Fruit fly (Drosophila melanogaster): ENCODE data around the gene CG14331.

CG14331 gene

DNA sequence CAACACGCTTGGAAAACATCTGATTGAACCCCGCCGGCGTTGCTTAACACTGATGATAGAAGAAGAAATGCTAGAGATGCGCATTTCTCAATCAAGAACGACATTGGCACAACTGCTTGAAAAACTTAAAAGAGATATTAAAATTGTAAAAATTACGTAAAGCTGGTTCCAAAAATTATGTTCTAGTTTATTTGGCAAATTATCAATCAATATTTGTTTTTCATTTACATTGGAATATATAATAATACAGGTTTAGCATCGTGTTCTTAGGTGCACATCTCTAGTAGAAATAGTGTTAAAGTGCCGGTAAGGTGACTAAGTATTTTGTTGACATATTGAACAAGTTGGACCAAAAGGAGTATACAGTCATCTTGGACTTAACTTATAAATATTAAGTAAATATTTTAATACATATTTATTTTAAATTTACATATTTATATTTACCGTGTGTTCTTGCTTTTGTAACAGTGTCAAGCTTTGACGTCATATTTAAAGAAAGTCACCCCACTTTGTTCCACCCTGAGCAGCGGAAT is 49.1 kb downstream of the CG14331 start, which contains the start of the genes Brf and sds22 (continued):
- TF ChIP-seq svp (GFP tag) (peak; percentile 97), OdsH (GFP tag; optimal IDR thresholded peaks at IDR 0.05) (peak; percentile 97), Blimp-1 (GFP tag; optimal IDR thresholded peaks at IDR 0.05) (peak; percentile 85), acj6 (GFP tag; optimal IDR thresholded peaks at IDR 0.05) (peak; percentile 96), Eip78C (GFP tag) (peak; percentile 97), Sox15 (GFP tag; optimal IDR thresholded peaks at IDR 0.05) (peak; percentile 94), CG1621 (tag; optimal IDR thresholded peaks at IDR 0.05) (peak; percentile 87), Ets96B (tag; optimal IDR thresholded peaks at IDR 0.05) (peak; percentile 92), CG4318 (GFP tag; optimal IDR thresholded peaks at IDR 0.05) (peak; percentile 93), CG6276 (GFP tag; optimal IDR thresholded peaks at IDR 0.05) (peak; percentile 79), CG32006 (GFP tag; optimal IDR thresholded peaks at IDR 0.05) (peak; percentile 95), CG6808 (GFP tag; optimal IDR thresholded peaks at IDR 0.05) (peak; percentile 86), Hr39 (GFP tag; optimal IDR thresholded peaks at IDR 0.05) (peak; percentile 98), esn (GFP tag; optimal IDR thresholded peaks at IDR 0.05) (peak; percentile 97), Eip93F (GFP tag; optimal IDR thresholded peaks at IDR 0.05) (peak; percentile 86), CG6163 (GFP tag; IDR thresholded peaks at IDR 0.05) (peak; percentile 91), topi (GFP tag; optimal IDR thresholded peaks at IDR 0.05) (peak; percentile 96), fd85E (GFP tag; optimal IDR thresholded peaks at IDR 0.05) (peak; percentile 69), CG11294 (GFP tag; IDR thresholded peaks at IDR 0.05) (peak; percentile 89), Sox102F (GFP tag; optimal IDR thresholded peaks at IDR 0.05) (peak; percentile 94), Met (GFP tag; optimal IDR thresholded peaks at IDR 0.05) (peak; percentile 96), CG3919 (GFP tag; optimal IDR thresholded peaks at IDR 0.05) (peak; percentile 95), Smox (GFP tag; optimal IDR thresholded peaks at IDR 0.05) (peak; percentile 95)
